Fruit fly (Drosophila melanogaster): ENCODE measurements around the gene Gtpx.

Gene Gtpx

dm6 chr3L:3338028-3338855 is 12.2 kb downstream of the Gtpx start (continued):
- TF ChIP-seq Bgb (GFP tag; IDR thresholded peaks at IDR 0.05; ENCODE audit: partially characterized antibody) (no peak), nom (GFP tag; optimal IDR thresholded peaks at IDR 0.05) (peak; percentile 31), CG12104 (GFP tag; optimal IDR thresholded peaks at IDR 0.05) (no peak), cad (GFP tag; optimal IDR thresholded peaks at IDR 0.05) (peak; percentile 54), HLH4C (GFP tag; IDR thresholded peaks at IDR 0.05; ENCODE audit: partially characterized antibody) (0 out of 3 replicates have a peak, but pooled peaks have one; percentile 29), CG32532 (GFP tag; IDR thresholded peaks at IDR 0.05) (no peak), zfh2 (GFP tag; optimal IDR thresholded peaks at IDR 0.05) (no peak), prd (optimal IDR thresholded peaks at IDR 0.05) (no peak), prd (GFP tag; IDR thresholded peaks at IDR 0.05) (no peak; the same call in 2 of the 3 replicates), Lim3 (GFP tag; IDR thresholded peaks at IDR 0.05) (no peak), Optix (GFP tag; IDR thresholded peaks at IDR 0.05) (no peak), CG8478 (optimal IDR thresholded peaks at IDR 0.05) (no peak), CG6813 (GFP tag; optimal IDR thresholded peaks at IDR 0.05) (no peak), kni (GFP tag; optimal IDR thresholded peaks at IDR 0.05) (peak; percentile 29), BEAF-32 (GFP tag; optimal IDR thresholded peaks at IDR 0.05) (no peak), grn (GFP tag; optimal IDR thresholded peaks at IDR 0.05) (no peak), CG15514 (GFP tag; optimal IDR thresholded peaks at IDR 0.05) (no peak), knrl (GFP tag; IDR thresholded peaks at IDR 0.05; ENCODE audit: partially characterized antibody) (no peak), sob (GFP tag; IDR thresholded peaks at IDR 0.05) (no peak), CG7357 (GFP tag; IDR thresholded peaks at IDR 0.05) (no peak), ase (GFP tag; IDR thresholded peaks at IDR 0.05) (no peak), CG30020 (tag; optimal IDR thresholded peaks at IDR 0.05) (no peak), zf30C (GFP tag; optimal IDR thresholded peaks at IDR 0.05) (no peak), Chrac-16 (GFP tag; optimal IDR thresholded peaks at IDR 0.05) (no peak), CoRest (tag; optimal IDR thresholded peaks at IDR 0.05) (no peak), Dp (GFP tag; optimal IDR thresholded peaks at IDR 0.05) (no peak), fd64A (GFP tag; optimal IDR thresholded peaks at IDR 0.05) (no peak), sug (tag; optimal IDR thresholded peaks at IDR 0.05) (no peak), sima (GFP tag; optimal IDR thresholded peaks at IDR 0.05) (no peak), Xbp1 (GFP tag; optimal IDR thresholded peaks at IDR 0.05) (no peak), CG17802 (tag; optimal IDR thresholded peaks at IDR 0.05) (peak; percentile 62), CG1529 (GFP tag; optimal IDR thresholded peaks at IDR 0.05) (no peak), CG17612 (GFP tag; IDR thresholded peaks at IDR 0.05) (no peak), E2f2 (GFP tag; IDR thresholded peaks at IDR 0.05) (no peak), CG3065 (GFP tag; optimal IDR thresholded peaks at IDR 0.05) (no peak), dm (GFP tag; optimal IDR thresholded peaks at IDR 0.05) (no peak), Doc2 (GFP tag; IDR thresholded peaks at IDR 0.05) (no peak), ind (GFP tag; optimal IDR thresholded peaks at IDR 0.05) (no peak), B-H1 (GFP tag; IDR thresholded peaks at IDR 0.05) (no peak), Lhr (GFP tag; optimal IDR thresholded peaks at IDR 0.05) (no peak), CG4404 (GFP tag; IDR thresholded peaks at IDR 0.05) (no peak), CG31388 (GFP tag; optimal IDR thresholded peaks at IDR 0.05) (no peak), ac (GFP tag; optimal IDR thresholded peaks at IDR 0.05) (no peak), CG2120 (GFP tag; optimal IDR thresholded peaks at IDR 0.05) (no peak), CG42726 (GFP tag; IDR thresholded peaks at IDR 0.05; ENCODE audit: partially characterized antibody) (0 out of 2 replicates have a peak, but pooled peaks have one; percentile 19), CG2129 (GFP tag; IDR thresholded peaks at IDR 0.05; ENCODE audit: partially characterized antibody) (no peak), Mad (GFP tag; optimal IDR thresholded peaks at IDR 0.05) (no peak), sc (optimal IDR thresholded peaks at IDR 0.05) (no peak), sc (GFP tag; optimal IDR thresholded peaks at IDR 0.05) (no peak), hb (GFP tag; IDR thresholded peaks at IDR 0.05; ENCODE audit: partially characterized antibody) (no peak)
